Fruit fly (Drosophila melanogaster) whole organism, prepupa: ENCODE results near the gene MED14.
A peak's percentile ranks its signal among the peaks of the same experiment; 100 is the strongest.

Experiments
- Blimp-1 ChIP-seq: fragments of 200-800 bp; sonication (Bioruptor generic); optimal IDR thresholded peaks from 3 replicates; lab custom pipeline; 2017; ENCODE audit warnings: missing biosample characterization, missing genetic modification characterization, mild to moderate bottlenecking, moderate library complexity, missing genetic modification reagents
- CG10631 ChIP-seq: fragments of 200-800 bp; sonication (Bioruptor generic); optimal IDR thresholded peaks from 2 replicates; lab custom pipeline; 2016; ENCODE audit warnings: missing biosample characterization, missing genetic modification characterization
- CG10669 ChIP-seq: fragments of 200-800 bp; sonication (Bioruptor generic); optimal IDR thresholded peaks from 3 replicates; lab custom pipeline; 2018; ENCODE audit warnings: missing biosample characterization, mild to moderate bottlenecking, missing genetic modification characterization, moderate library complexity
- CG11294 ChIP-seq: fragments of 200-800 bp; sonication (Bioruptor generic); IDR thresholded peaks from 2 replicates; pipeline ENCODE4 v1.3.6; 2022; ENCODE audit warnings: missing biosample characterization, missing genetic modification characterization
- CG11762 ChIP-seq: fragments of 200-800 bp; sonication (Bioruptor generic); optimal IDR thresholded peaks from 3 replicates; lab custom pipeline; 2016; ENCODE audit warnings: missing biosample characterization, missing genetic modification characterization; ENCODE audit not compliant: insufficient read depth
- CG11902 ChIP-seq: fragments of 200-800 bp; sonication (Bioruptor generic); optimal IDR thresholded peaks from 3 replicates; lab custom pipeline; 2016; ENCODE audit warnings: missing biosample characterization, missing genetic modification characterization
- CG15336 ChIP-seq: fragments of 200-800 bp; sonication (Bioruptor generic); IDR thresholded peaks from 2 replicates; pipeline ENCODE4 v1.3.6; 2022; ENCODE audit warnings: missing biosample characterization, missing genetic modification characterization
- CG1621 ChIP-seq: fragments of 200-800 bp; sonication (Bioruptor generic); optimal IDR thresholded peaks from 3 replicates; lab custom pipeline; 2018; ENCODE audit warnings: missing biosample characterization, mild to moderate bottlenecking, missing genetic modification characterization
- CG16779 ChIP-seq: fragments of 200-800 bp; sonication (Bioruptor generic); optimal IDR thresholded peaks from 3 replicates; lab custom pipeline; 2017; ENCODE audit warnings: missing biosample characterization, mild to moderate bottlenecking, missing genetic modification characterization
- CG3032 ChIP-seq: fragments of 200-800 bp; optimal IDR thresholded peaks from 2 replicates; lab custom pipeline; 2019; ENCODE audit warnings: missing biosample characterization, mild to moderate bottlenecking, missing genetic modification characterization, moderate library complexity
- CG34406 ChIP-seq: fragments of 200-800 bp; sonication (Bioruptor generic); optimal IDR thresholded peaks from 3 replicates; lab custom pipeline; 2016; ENCODE audit warnings: missing biosample characterization, missing genetic modification characterization
- CG3919 ChIP-seq: fragments of 200-800 bp; sonication (Bioruptor generic); optimal IDR thresholded peaks from 3 replicates; lab custom pipeline; 2016; ENCODE audit warnings: missing biosample characterization, missing genetic modification characterization
- CG6163 ChIP-seq: fragments of 200-800 bp; sonication (Bioruptor generic); IDR thresholded peaks from 3 replicates; pipeline ENCODE4 v1.3.6; 2022; ENCODE audit warnings: missing biosample characterization, missing genetic modification characterization
- CG6854 ChIP-seq: fragments of 200-800 bp; sonication (Bioruptor generic); optimal IDR thresholded peaks from 2 replicates; lab custom pipeline; 2017; ENCODE audit warnings: missing biosample characterization, mild to moderate bottlenecking, missing genetic modification characterization
- CG8119 ChIP-seq: fragments of 200-800 bp; sonication (Bioruptor generic); IDR thresholded peaks from 3 replicates; pipeline ENCODE4 v1.3.6; 2022; ENCODE audit warnings: missing biosample characterization, missing genetic modification characterization
- Eip75B ChIP-seq: fragments of 200-800 bp; sonication (Bioruptor generic); optimal IDR thresholded peaks from 3 replicates; lab custom pipeline; 2016; ENCODE audit warnings: missing biosample characterization, missing genetic modification characterization
- Eip78C ChIP-seq: fragments of 200-800 bp; sonication (Bioruptor generic); peaks from one replicate; lab custom pipeline; 2016; ENCODE audit warnings: missing biosample characterization, missing genetic modification characterization
- Eip93F ChIP-seq: fragments of 200-800 bp; sonication (Bioruptor generic); optimal IDR thresholded peaks from 2 replicates; lab custom pipeline; 2016; ENCODE audit warnings: missing biosample characterization, mild to moderate bottlenecking, missing genetic modification characterization
- Ets21C ChIP-seq: fragments of 200-800 bp; sonication (Bioruptor generic); optimal IDR thresholded peaks from 3 replicates; lab custom pipeline; 2016; ENCODE audit warnings: missing biosample characterization, missing genetic modification characterization
- Gug ChIP-seq: fragments of 200-800 bp; sonication (Bioruptor generic); IDR thresholded peaks from 2 replicates; pipeline ENCODE4 v1.3.6; 2022; ENCODE audit warnings: missing biosample characterization, missing genetic modification characterization
- Hr4 ChIP-seq: fragments of 200-800 bp; sonication (Bioruptor generic); optimal IDR thresholded peaks from 3 replicates; lab custom pipeline; 2016; ENCODE audit warnings: missing biosample characterization, missing genetic modification characterization
- Lpt ChIP-seq: fragments of 200-800 bp; sonication (Bioruptor generic); optimal IDR thresholded peaks from 3 replicates; lab custom pipeline; 2016; ENCODE audit warnings: missing biosample characterization, missing genetic modification characterization
- Met ChIP-seq: fragments of 200-800 bp; sonication (Bioruptor generic); optimal IDR thresholded peaks from 3 replicates; lab custom pipeline; 2016; ENCODE audit warnings: missing biosample characterization, missing genetic modification characterization
- OdsH ChIP-seq: fragments of 200-800 bp; sonication (Bioruptor generic); optimal IDR thresholded peaks from 3 replicates; lab custom pipeline; 2016; ENCODE audit warnings: missing biosample characterization, missing genetic modification characterization
- Smox ChIP-seq: fragments of 200-800 bp; sonication (Bioruptor generic); optimal IDR thresholded peaks from 3 replicates; lab custom pipeline; 2016; ENCODE audit warnings: missing biosample characterization, missing genetic modification characterization
- Sox102F ChIP-seq: fragments of 200-800 bp; sonication (Bioruptor generic); optimal IDR thresholded peaks from 2 replicates; lab custom pipeline; 2016; ENCODE audit warnings: missing biosample characterization, mild to moderate bottlenecking, missing genetic modification characterization
- Sox14 ChIP-seq: fragments of 200-800 bp; sonication (Bioruptor generic); optimal IDR thresholded peaks from 3 replicates; lab custom pipeline; 2016; ENCODE audit warnings: missing biosample characterization, missing genetic modification characterization
- Sox15 ChIP-seq: fragments of 200-800 bp; sonication (Bioruptor generic); optimal IDR thresholded peaks from 3 replicates; lab custom pipeline; 2016; ENCODE audit warnings: missing biosample characterization, missing genetic modification characterization
- achi ChIP-seq: fragments of 200-800 bp; sonication (Bioruptor generic); optimal IDR thresholded peaks from 3 replicates; lab custom pipeline; 2016; ENCODE audit warnings: missing biosample characterization, missing genetic modification characterization
- acj6 ChIP-seq: fragments of 200-800 bp; sonication (Bioruptor generic); optimal IDR thresholded peaks from 3 replicates; lab custom pipeline; 2016; ENCODE audit warnings: missing biosample characterization, missing genetic modification characterization
- cyc ChIP-seq: fragments of 200-800 bp; sonication (Bioruptor generic); optimal IDR thresholded peaks from 3 replicates; lab custom pipeline; 2016; ENCODE audit warnings: missing biosample characterization, missing genetic modification characterization
- dsx ChIP-seq: fragments of 200-800 bp; optimal IDR thresholded peaks from 3 replicates; lab custom pipeline; 2019; ENCODE audit warnings: missing biosample characterization, mild to moderate bottlenecking, missing genetic modification characterization, moderate library complexity; ENCODE audit not compliant: poor library complexity, severe bottlenecking
- eg ChIP-seq: fragments of 200-800 bp; sonication (Bioruptor generic); IDR thresholded peaks from 3 replicates; pipeline ENCODE4 v1.3.6; 2022; ENCODE audit warnings: missing biosample characterization, missing genetic modification characterization
- esn ChIP-seq: fragments of 200-800 bp; sonication (Bioruptor generic); optimal IDR thresholded peaks from 2 replicates; lab custom pipeline; 2016; ENCODE audit warnings: missing biosample characterization, mild to moderate bottlenecking, missing genetic modification characterization, moderate library complexity
- fd59A ChIP-seq: fragments of 200-800 bp; sonication (Bioruptor generic); optimal IDR thresholded peaks from 2 replicates; lab custom pipeline; 2017; ENCODE audit warnings: missing biosample characterization, mild to moderate bottlenecking, missing genetic modification characterization, missing genetic modification reagents
- fd85E ChIP-seq: fragments of 200-800 bp; sonication (Bioruptor generic); optimal IDR thresholded peaks from 3 replicates; lab custom pipeline; 2016; ENCODE audit warnings: missing biosample characterization, missing genetic modification characterization
- fkh ChIP-seq: fragments of 200-800 bp; sonication (Bioruptor generic); optimal IDR thresholded peaks from 3 replicates; lab custom pipeline; 2017; ENCODE audit warnings: missing biosample characterization, mild to moderate bottlenecking, missing genetic modification characterization, moderate library complexity
- net ChIP-seq: fragments of 200-800 bp; sonication (Bioruptor generic); optimal IDR thresholded peaks from 3 replicates; lab custom pipeline; 2016; ENCODE audit warnings: missing biosample characterization, missing genetic modification characterization
- pdm3 ChIP-seq: fragments of 200-800 bp; sonication (Bioruptor generic); optimal IDR thresholded peaks from 3 replicates; lab custom pipeline; 2016; ENCODE audit warnings: missing biosample characterization, missing genetic modification characterization
- salr ChIP-seq, 2 experiments: fragments of 200-800 bp; sonication (Bioruptor generic); optimal IDR thresholded peaks; 3 replicates each; lab custom pipeline; 2016 to 2018; ENCODE audit warnings: missing biosample characterization in 2 of 2, missing genetic modification characterization in 2 of 2, mild to moderate bottlenecking in 1 of 2
- spab ChIP-seq: fragments of 200-800 bp; sonication (Bioruptor generic); optimal IDR thresholded peaks from 2 replicates; lab custom pipeline; 2017; ENCODE audit warnings: missing biosample characterization, mild to moderate bottlenecking, missing genetic modification characterization, missing genetic modification reagents
- svp ChIP-seq: fragments of 200-800 bp; sonication (Bioruptor generic); peaks from one replicate; lab custom pipeline; 2016; ENCODE audit warnings: missing biosample characterization, missing genetic modification characterization
- topi ChIP-seq: fragments of 200-800 bp; sonication (Bioruptor generic); optimal IDR thresholded peaks from 3 replicates; lab custom pipeline; 2016; ENCODE audit warnings: missing biosample characterization, missing genetic modification characterization
- vri ChIP-seq: fragments of 200-800 bp; sonication (Bioruptor generic); optimal IDR thresholded peaks from 3 replicates; lab custom pipeline; 2016; ENCODE audit warnings: missing biosample characterization, mild to moderate bottlenecking, missing genetic modification characterization

Gene MED14

dm6 chr3L:640324-640974 is 47.4 kb downstream of the MED14 start (continued):
- peak; percentile 92 for TF ChIP-seq fd59A (GFP tag; lab: Kevin White, UChicago)
- TF ChIP-seq fkh (GFP tag; lab: Kevin White, UChicago) = peak; percentile 23
- peak; percentile 98 for TF ChIP-seq svp (GFP tag; lab: Kevin White, UChicago)
- peak; percentile 87 for TF ChIP-seq Sox15
- TF ChIP-seq achi (GFP tag; lab: Kevin White, UChicago) = peak; percentile 92
- peak; percentile 89 for TF ChIP-seq salr (GFP tag; optimal IDR thresholded peaks at IDR 0.05; lab: Kevin White, UChicago)
- peak; percentile 89 for TF ChIP-seq CG10631 (GFP tag; lab: Kevin White, UChicago)
- TF ChIP-seq fd85E = peak; percentile 78
- TF ChIP-seq spab (GFP tag; lab: Kevin White, UChicago) = peak; percentile 89
- peak; percentile 92 for TF ChIP-seq Lpt
- peak; percentile 90 for TF ChIP-seq net (GFP tag; lab: Kevin White, UChicago)
- TF ChIP-seq Eip75B (GFP tag; lab: Kevin White, UChicago) = peak; percentile 93
- peak; percentile 97 for TF ChIP-seq esn (GFP tag; lab: Kevin White, UChicago)
- peak; percentile 87 for TF ChIP-seq Hr4 (GFP tag; lab: Kevin White, UChicago)
- TF ChIP-seq eg (GFP tag; lab: Robert Waterston, UW) = peak; percentile 84
- TF ChIP-seq acj6 (GFP tag; lab: Kevin White, UChicago) = peak; percentile 95
- peak; percentile 49 for TF ChIP-seq CG11294 (GFP tag; lab: Robert Waterston, UW)
- TF ChIP-seq topi (GFP tag; lab: Kevin White, UChicago) = peak; percentile 95
- peak; percentile 87 for TF ChIP-seq CG15336 (GFP tag; lab: Robert Waterston, UW)
- peak; percentile 77 for TF ChIP-seq Gug (GFP tag; lab: Robert Waterston, UW)
- TF ChIP-seq Smox (GFP tag; lab: Kevin White, UChicago) = peak; percentile 94
- TF ChIP-seq pdm3 (GFP tag; lab: Kevin White, UChicago) = peak; percentile 93
- peak; percentile 92 for TF ChIP-seq CG1621

- TF ChIP-seq CG16779 (tag; lab: Kevin White, UChicago) (no peak), CG8119 (0 out of 3 replicates have a peak, but pooled peaks have one; percentile 23), eg (GFP tag; lab: Robert Waterston, UW) (0 out of 3 replicates have a peak, but pooled peaks have one; percentile 38)
These were observed 48.4 kb downstream of the MED14 start for dm6 chr3L:641436-641835.

dm6 chr3L:642146-642864 is 49.3 kb downstream of the MED14 start:
- no peak for TF ChIP-seq esn (GFP tag; lab: Kevin White, UChicago)
- TF ChIP-seq vri (GFP tag; lab: Kevin White, UChicago) = no peak
- no peak for TF ChIP-seq CG6854 (GFP tag; lab: Kevin White, UChicago)
- TF ChIP-seq Eip78C = peak; percentile 72
- TF ChIP-seq CG1621 = no peak
- TF ChIP-seq CG3919 = peak; percentile 42
- TF ChIP-seq Eip75B (GFP tag; lab: Kevin White, UChicago) = peak; percentile 10
- no peak for TF ChIP-seq CG11902 (GFP tag; lab: Kevin White, UChicago)
- TF ChIP-seq Sox14 (GFP tag; lab: Kevin White, UChicago) = peak; percentile 19
- TF ChIP-seq Smox (GFP tag; lab: Kevin White, UChicago) = no peak
- no peak for TF ChIP-seq Eip93F (GFP tag; lab: Kevin White, UChicago)
- no peak for TF ChIP-seq Sox102F
- TF ChIP-seq CG34406 (GFP tag; lab: Kevin White, UChicago) = peak; percentile 18
- TF ChIP-seq CG10631 (GFP tag; lab: Kevin White, UChicago) = peak; percentile 57
- 0 out of 3 replicates have a peak, but pooled peaks have one; percentile 11 for TF ChIP-seq CG6163
- TF ChIP-seq salr (GFP tag; optimal IDR thresholded peaks at IDR 0.05; lab: Kevin White, UChicago) = peak in 1 of 2 experiments; percentile 56
- TF ChIP-seq dsx (GFP tag; lab: Kevin White, UChicago) = peak; percentile 71
- TF ChIP-seq fd59A (GFP tag; lab: Kevin White, UChicago) = peak; percentile 44
- peak; percentile 29 for TF ChIP-seq acj6 (GFP tag; lab: Kevin White, UChicago)
- peak; percentile 37 for TF ChIP-seq spab (GFP tag; lab: Kevin White, UChicago)
- no peak for TF ChIP-seq Blimp-1 (GFP tag; lab: Kevin White, UChicago)
- peak; percentile 38 for TF ChIP-seq pdm3 (GFP tag; lab: Kevin White, UChicago)
- TF ChIP-seq CG10669 = peak; percentile 49
- peak; percentile 51 for TF ChIP-seq CG3032 (tag; lab: Kevin White, UChicago)
- no peak for TF ChIP-seq cyc (GFP tag; lab: Kevin White, UChicago)
- peak; percentile 48 for TF ChIP-seq CG11762 (GFP tag; lab: Kevin White, UChicago)
- TF ChIP-seq Met (GFP tag; lab: Kevin White, UChicago) = no peak
- TF ChIP-seq OdsH (GFP tag; lab: Kevin White, UChicago) = peak; percentile 55
- TF ChIP-seq Lpt = peak; percentile 28
- peak; percentile 73 for TF ChIP-seq Hr4 (GFP tag; lab: Kevin White, UChicago)
- no peak for TF ChIP-seq Ets21C (GFP tag; lab: Kevin White, UChicago)
